Fruit fly (Drosophila melanogaster) whole organism: ENCODE measurements around the gene deltaCOP.

ENCODE experiments used
- CG8478 ChIP-seq: fragments of >200 bp; optimal IDR thresholded peaks from 2 replicates; lab custom pipeline; 2018; ENCODE audit warnings: inconsistent platforms
- psq ChIP-seq: fragments of >200 bp; optimal IDR thresholded peaks from 2 replicates; lab custom pipeline; 2017
- usp ChIP-seq: fragments of >200 bp; optimal IDR thresholded peaks from 2 replicates; lab custom pipeline; 2017; ENCODE audit warnings: missing biosample characterization, missing genetic modification characterization, mixed read lengths

- TF ChIP-seq CG8478 = no peak
- no peak for TF ChIP-seq usp (GFP tag; lab: Kevin White, UChicago)
- no peak for TF ChIP-seq psq (lab: Kevin White, UChicago)
Measured at dm6 chrX:1899445-1900085, 38.0 kb upstream of the deltaCOP start.
